Worm (Caenorhabditis elegans): ENCODE data around the gene npr-19.

ce11 chrX:696253-696652, 39.2 kb downstream of the npr-19 start:
- TF ChIP-seq lin-35 (GFP tag; optimal IDR thresholded peaks at IDR 0.05) (no peak), F23B12.7 (tag; optimal IDR thresholded peaks at IDR 0.05; ENCODE audit: insufficient read depth) (no peak), F57C9.4 (tag; optimal IDR thresholded peaks at IDR 0.05) (no peak), dpl-1 (GFP tag; optimal IDR thresholded peaks at IDR 0.05) (no peak), ztf-6 (GFP tag; IDR thresholded peaks at IDR 0.05) (no peak)
